Worm (Caenorhabditis elegans) whole organism, L4/young adult: ENCODE results near the gene F54A3.5.

Experiments used
- W03F9.2 ChIP-seq: fragments of 150-350 bp; optimal IDR thresholded peaks from 2 replicates; lab custom pipeline; 2014; ENCODE audit warnings: missing biosample characterization, missing genetic modification characterization
- dao-5 ChIP-seq: sonication (generic microtip); optimal IDR thresholded peaks from 2 replicates; lab custom pipeline; 2016; ENCODE audit warnings: missing genotype, missing genetic modification characterization, moderate library complexity, missing compliant biosample characterization
- him-1 ChIP-seq: sonication (generic microtip); optimal IDR thresholded peaks from 2 replicates; lab custom pipeline; 2016; ENCODE audit warnings: missing genotype, missing genetic modification reagents, missing genetic modification characterization, missing compliant biosample characterization

ce11 chrII:2175367-2175766, 50.1 kb downstream of the F54A3.5 start, which contains the start of gene C33C12.7:
- TF ChIP-seq him-1 (tag; lab: Kevin White, UChicago) (no peak), W03F9.2 (tag; lab: Kevin White, UChicago) (no peak), dao-5 (tag; lab: Kevin White, UChicago) (no peak)
